Worm (Caenorhabditis elegans) whole organism, early embryonic: ENCODE data around the gene rrf-3.

Experiments used
- B0310.2 ChIP-seq: sonication (generic microtip); optimal IDR thresholded peaks from 2 replicates; lab custom pipeline; 2016; ENCODE audit warnings: mild to moderate bottlenecking, missing genetic modification characterization, missing compliant biosample characterization
- F13C5.2 ChIP-seq: sonication (generic microtip); optimal IDR thresholded peaks from 2 replicates; lab custom pipeline; 2017; ENCODE audit warnings: mild to moderate bottlenecking, missing genetic modification characterization, inconsistent platforms, missing compliant biosample characterization
- aly-1 ChIP-seq: sonication (generic microtip); optimal IDR thresholded peaks from 2 replicates; lab custom pipeline; 2016; ENCODE audit warnings: missing genetic modification characterization, missing compliant biosample characterization
- ama-1 ChIP-seq: fragments of 150-350 bp; optimal IDR thresholded peaks from 2 replicates; lab custom pipeline; 2014
- ceh-36 ChIP-seq: sonication (generic microtip); optimal IDR thresholded peaks from 2 replicates; lab custom pipeline; 2016; ENCODE audit warnings: missing genetic modification characterization, inconsistent platforms, missing compliant biosample characterization
- scrt-1 ChIP-seq: fragments of 200-800 bp; sonication (Bioruptor generic); IDR thresholded peaks from 2 replicates; pipeline ENCODE4 v1.3.6; 2022; ENCODE audit warnings: missing genetic modification characterization, missing compliant biosample characterization

ce11 chrII:8116159-8116558 lies 46.1 kb upstream of the rrf-3 start, which contains the start of gene unc-105:
- no peak for TF ChIP-seq aly-1 (tag; lab: Kevin White, UChicago)
- no peak for TF ChIP-seq F13C5.2
- TF ChIP-seq ceh-36 (tag; lab: Kevin White, UChicago): no peak
- TF ChIP-seq scrt-1: no peak
- no peak for TF ChIP-seq B0310.2 (tag; lab: Kevin White, UChicago)
- no peak for TF ChIP-seq ama-1
